Worm (Caenorhabditis elegans): ENCODE measurements around the gene kin-16.

Gene kin-16

DNA sequence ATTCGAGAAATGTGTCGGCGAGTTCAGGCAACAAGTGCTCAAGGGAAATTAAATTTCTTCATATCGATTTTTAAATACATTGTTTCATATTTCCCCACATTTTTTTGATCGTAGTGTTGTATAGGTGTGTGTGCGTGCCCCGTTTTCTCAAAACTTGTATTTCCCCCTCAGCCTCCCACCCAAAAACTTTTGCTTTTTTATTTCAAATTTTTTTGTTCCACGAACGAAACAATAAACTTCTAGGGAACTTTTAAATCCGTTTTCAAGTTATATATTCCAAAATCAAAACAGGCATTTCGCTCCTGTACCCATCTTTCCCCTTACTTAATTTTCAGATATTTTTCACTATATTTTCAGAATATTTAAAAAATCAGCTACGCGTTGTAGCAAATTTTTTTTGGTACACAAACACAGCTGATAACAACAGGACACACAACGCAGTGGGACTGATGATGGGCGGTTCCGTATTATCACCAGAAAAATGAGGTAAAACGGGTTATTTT is 17.8 kb downstream of the kin-16 start, which contains the start of the genes M176.4 and M176.16:
TSS of gene M176.4 (plus strand) at position 301 of the 503 bp plus-strand sequence.
TSS of gene M176.16 (plus strand) at position 453 of the 503 bp plus-strand sequence.
- TF ChIP-seq lin-15B (tag; optimal IDR thresholded peaks at IDR 0.05) = no peak
- TF ChIP-seq nhr-77 (tag; optimal IDR thresholded peaks at IDR 0.05) = peak; percentile 7
- TF ChIP-seq daf-16 (GFP tag; optimal IDR thresholded peaks at IDR 0.05) = no peak
- peak; percentile 40 for TF ChIP-seq daf-16 (tag; optimal IDR thresholded peaks at IDR 0.05)
- TF ChIP-seq pqm-1 (tag; optimal IDR thresholded peaks at IDR 0.05) = peak; percentile 30
- peak; percentile 18 for TF ChIP-seq mes-2 (tag; optimal IDR thresholded peaks at IDR 0.05; ENCODE audit: poor library complexity, severe bottlenecking)
- no peak for TF ChIP-seq arid-1 (GFP tag; conservative IDR thresholded peaks at IDR 0.05)

ce11 chrII:9416381-9417276 is 19.3 kb downstream of the kin-16 start, which contains the start of the genes gss-1 and chch-3:
TSS of gene gss-1 (minus strand) at chrII:9416431.
TSS of gene chch-3 (plus strand) at chrII:9417013.
- TF ChIP-seq hmg-1.1 (GFP tag; IDR thresholded peaks at IDR 0.05) (peak; percentile 38; the same call in 1 of the 2 replicates), snpc-1.2 (GFP tag; IDR thresholded peaks at IDR 0.05) (no peak), daf-19 (GFP tag; conservative IDR thresholded peaks at IDR 0.05) (no peak), spr-1 (tag; optimal IDR thresholded peaks at IDR 0.05) (no peak), fkh-10 (GFP tag; optimal IDR thresholded peaks at IDR 0.05) (peak; percentile 18), T20F7.1 (GFP tag; optimal IDR thresholded peaks at IDR 0.05) (peak; percentile 71), mxl-2 (GFP tag; conservative IDR thresholded peaks at IDR 0.05) (no peak), nhr-237 (tag; optimal IDR thresholded peaks at IDR 0.05) (no peak), rbr-2 (tag; optimal IDR thresholded peaks at IDR 0.05) (peak; percentile 44), F37D6.2 (tag; optimal IDR thresholded peaks at IDR 0.05) (peak; percentile 24), nhr-77 (tag; optimal IDR thresholded peaks at IDR 0.05) (peak; percentile 64), dmd-9 (GFP tag; IDR thresholded peaks at IDR 0.05) (no peak), madf-9 (GFP tag; conservative IDR thresholded peaks at IDR 0.05) (no peak), mxl-3 (GFP tag; optimal IDR thresholded peaks at IDR 0.05) (no peak), ZK546.5 (tag; optimal IDR thresholded peaks at IDR 0.05) (no peak), nhr-111 (GFP tag; optimal IDR thresholded peaks at IDR 0.05) (no peak), mes-2 (tag; optimal IDR thresholded peaks at IDR 0.05; ENCODE audit: poor library complexity, severe bottlenecking) (peak; percentile 66), dpl-1 (GFP tag; optimal IDR thresholded peaks at IDR 0.05) (peak; percentile 65), hif-1 (tag; optimal IDR thresholded peaks at IDR 0.05) (peak in 1 of 2 experiments; percentile 48), set-16 (GFP tag; IDR thresholded peaks at IDR 0.05) (no peak), madf-5 (GFP tag; IDR thresholded peaks at IDR 0.05) (no peak), unc-62 (GFP tag; optimal IDR thresholded peaks at IDR 0.05 in 1 of 2) (peak in 1 of 2 experiments; percentile 81), unc-62 (tag; optimal IDR thresholded peaks at IDR 0.05) (no peak), nhr-11 (tag; optimal IDR thresholded peaks at IDR 0.05) (peak; percentile 69), daf-16 (GFP tag; optimal IDR thresholded peaks at IDR 0.05) (peak in 1 of 2 experiments; percentile 18), daf-16 (tag; optimal IDR thresholded peaks at IDR 0.05) (peak; percentile 23), aha-1 (tag) (peak; percentile 93), dve-1 (tag; optimal IDR thresholded peaks at IDR 0.05; ENCODE audit: insufficient read depth) (peak; percentile 69), hlh-30 (tag; optimal IDR thresholded peaks at IDR 0.05; ENCODE audit: insufficient read depth) (peak; percentile 53), ceh-20 (GFP tag; IDR thresholded peaks at IDR 0.05) (no peak), nhr-28 (tag; optimal IDR thresholded peaks at IDR 0.05) (peak; percentile 20), dmd-6 (GFP tag; IDR thresholded peaks at IDR 0.05) (peak; percentile 61), pha-4 (GFP tag; IDR thresholded peaks at IDR 0.05) (peak; percentile 33; the same call in 1 of the 2 replicates), pha-4 (tag; optimal IDR thresholded peaks at IDR 0.05) (peak; percentile 56), lir-3 (tag; optimal IDR thresholded peaks at IDR 0.05) (no peak), nhr-6 (tag; optimal IDR thresholded peaks at IDR 0.05) (peak; percentile 35), lin-38 (GFP tag; IDR thresholded peaks at IDR 0.05) (no peak), hlh-11 (tag; optimal IDR thresholded peaks at IDR 0.05) (peak; percentile 55), nhr-102 (tag; optimal IDR thresholded peaks at IDR 0.05) (peak; percentile 35), lsy-2 (tag; optimal IDR thresholded peaks at IDR 0.05) (peak in 1 of 2 experiments; percentile 84)

Data from whole organism, L4 larva.